Fruit fly (Drosophila melanogaster) whole organism, embryonic: ENCODE results near the gene GluProRS.

Source experiments
- Atf-2 ChIP-seq: fragments of 200-800 bp; sonication (Bioruptor generic); optimal IDR thresholded peaks from 2 replicates; lab custom pipeline; 2016; ENCODE audit warnings: missing biosample characterization, missing genetic modification characterization
- Blimp-1 ChIP-seq: fragments of 200-800 bp; sonication (Bioruptor generic); optimal IDR thresholded peaks from 3 replicates; lab custom pipeline; 2018; ENCODE audit warnings: missing biosample characterization, missing genetic modification characterization, mild to moderate bottlenecking, moderate library complexity, missing genetic modification reagents
- BtbVII ChIP-seq: fragments of 200-800 bp; sonication (Bioruptor generic); optimal IDR thresholded peaks from 3 replicates; lab custom pipeline; 2017; ENCODE audit warnings: missing biosample characterization, mild to moderate bottlenecking, missing genetic modification characterization
- CG15514 ChIP-seq: fragments of 200-800 bp; sonication (Bioruptor generic); optimal IDR thresholded peaks from 3 replicates; lab custom pipeline; 2017; ENCODE audit warnings: missing biosample characterization, missing genetic modification characterization, mild to moderate bottlenecking, moderate library complexity, missing genetic modification reagents
- CG17186 ChIP-seq: fragments of 200-800 bp; sonication (Bioruptor generic); optimal IDR thresholded peaks from 3 replicates; lab custom pipeline; 2017; ENCODE audit warnings: missing biosample characterization, missing genetic modification reagents, missing genetic modification characterization
- CG18619 ChIP-seq: fragments of 200-800 bp; sonication (Bioruptor generic); optimal IDR thresholded peaks from 3 replicates; lab custom pipeline; 2017; ENCODE audit warnings: missing biosample characterization, mild to moderate bottlenecking, missing genetic modification characterization
- CG2875 ChIP-seq: fragments of 200-800 bp; sonication (Bioruptor generic); optimal IDR thresholded peaks from 2 replicates; lab custom pipeline; 2017; ENCODE audit warnings: missing biosample characterization, mild to moderate bottlenecking, missing genetic modification characterization, missing genetic modification reagents
- CG3163 ChIP-seq: fragments of 200-800 bp; sonication (Bioruptor generic); optimal IDR thresholded peaks from 3 replicates; lab custom pipeline; 2016; ENCODE audit warnings: missing biosample characterization, missing genetic modification characterization
- CG32767 ChIP-seq: fragments of 200-800 bp; sonication (Bioruptor generic); IDR thresholded peaks from 2 replicates; pipeline ENCODE4 v1.3.6; 2022; ENCODE audit warnings: missing biosample characterization, missing genetic modification characterization
- CG34224 ChIP-seq: fragments of 200-800 bp; sonication (Bioruptor generic); IDR thresholded peaks from 3 replicates; pipeline ENCODE4 v1.3.6; 2022; ENCODE audit warnings: missing biosample characterization, missing genetic modification characterization; ENCODE audit not compliant: partially characterized antibody
- CG3726 ChIP-seq: fragments of 200-800 bp; sonication (Bioruptor generic); IDR thresholded peaks from 3 replicates; pipeline ENCODE4, ENCODE4 v1.3.6; 2022; ENCODE audit warnings: missing biosample characterization, missing genetic modification characterization
- CG3847 ChIP-seq: fragments of 200-800 bp; sonication (Bioruptor generic); IDR thresholded peaks from 2 replicates; pipeline ENCODE4 v1.3.6; 2022; ENCODE audit warnings: missing biosample characterization, missing genetic modification characterization
- CG4282 ChIP-seq: fragments of 200-800 bp; sonication (Bioruptor generic); optimal IDR thresholded peaks from 2 replicates; lab custom pipeline; 2016; ENCODE audit warnings: missing biosample characterization, missing genetic modification characterization
- CG4730 ChIP-seq: fragments of 200-800 bp; sonication (Bioruptor generic); IDR thresholded peaks from 2 replicates; pipeline ENCODE4 v1.3.6; 2022; ENCODE audit warnings: missing biosample characterization, missing genetic modification characterization
- Chrac-16 ChIP-seq: fragments of 200-800 bp; sonication (Bioruptor generic); optimal IDR thresholded peaks from 3 replicates; lab custom pipeline; 2016; ENCODE audit warnings: missing biosample characterization, missing genetic modification characterization
- Dad ChIP-seq: fragments of 200-800 bp; sonication (Bioruptor generic); optimal IDR thresholded peaks from 3 replicates; lab custom pipeline; 2016; ENCODE audit warnings: missing biosample characterization, missing genetic modification characterization
- Dek ChIP-seq: fragments of 200-800 bp; sonication (Bioruptor generic); optimal IDR thresholded peaks from 3 replicates; lab custom pipeline; 2019; ENCODE audit warnings: missing biosample characterization, mild to moderate bottlenecking, missing genetic modification characterization, moderate library complexity
- Dip2 ChIP-seq: fragments of 200-800 bp; sonication (Bioruptor generic); IDR thresholded peaks from 2 replicates; pipeline ENCODE4 v1.3.6; 2022; ENCODE audit warnings: missing biosample characterization, missing genetic modification characterization
- Dll ChIP-seq: fragments of 200-800 bp; sonication (Bioruptor generic); IDR thresholded peaks from 4 replicates; pipeline ENCODE4 v1.3.6; 2022; ENCODE audit warnings: missing biosample characterization, missing genetic modification characterization; ENCODE audit not compliant: partially characterized antibody
- Elba2 ChIP-seq: fragments of 200-800 bp; sonication (Bioruptor generic); optimal IDR thresholded peaks from 3 replicates; lab custom pipeline; 2016; ENCODE audit warnings: missing biosample characterization, missing genetic modification characterization
- Fer1 ChIP-seq: fragments of 200-800 bp; sonication (Bioruptor generic); optimal IDR thresholded peaks from 2 replicates; lab custom pipeline; 2017; ENCODE audit warnings: missing biosample characterization, mild to moderate bottlenecking, missing genetic modification characterization
- Fer2 ChIP-seq: fragments of 200-800 bp; sonication (Bioruptor generic); optimal IDR thresholded peaks from 2 replicates; lab custom pipeline; 2018; ENCODE audit warnings: missing biosample characterization, mild to moderate bottlenecking, missing genetic modification characterization, moderate library complexity
- Hr39 ChIP-seq: fragments of >200 bp; optimal IDR thresholded peaks from 2 replicates; lab custom pipeline; 2017
- NC2α ChIP-seq: fragments of 200-800 bp; sonication (Bioruptor generic); optimal IDR thresholded peaks from 2 replicates; lab custom pipeline; 2016; ENCODE audit warnings: missing biosample characterization, missing genetic modification characterization
- Six4 ChIP-seq: fragments of 200-800 bp; sonication (Bioruptor generic); optimal IDR thresholded peaks from 2 replicates; lab custom pipeline; 2016; ENCODE audit warnings: missing biosample characterization, missing genetic modification characterization
- Sry-β ChIP-seq: fragments of 200-800 bp; sonication (Bioruptor generic); optimal IDR thresholded peaks from 2 replicates; lab custom pipeline; 2018; ENCODE audit warnings: missing biosample characterization, mild to moderate bottlenecking, missing genetic modification characterization, moderate library complexity
- Stat92E ChIP-seq, 3 experiments: fragments of >200 bp in 2 of 3; fragments of 200-800 bp in 1 of 3; sonication (Bioruptor generic) in 1 of 3; optimal IDR thresholded peaks; 2 replicates each; lab custom pipeline; 2017 to 2019; ENCODE audit warnings: missing biosample characterization in 3 of 3, missing genetic modification characterization in 3 of 3, mild to moderate bottlenecking in 1 of 3, moderate library complexity in 1 of 3
- Taf1 ChIP-seq: fragments of 200-800 bp; sonication (Bioruptor generic); IDR thresholded peaks from 2 replicates; pipeline ENCODE4 v1.3.6; 2022; ENCODE audit warnings: missing biosample characterization, missing genetic modification characterization
- ac ChIP-seq: fragments of 200-800 bp; sonication (Bioruptor generic); optimal IDR thresholded peaks from 3 replicates; lab custom pipeline; 2017; ENCODE audit warnings: missing biosample characterization, mild to moderate bottlenecking, missing genetic modification characterization
- crol ChIP-seq: fragments of 200-800 bp; sonication (Bioruptor generic); IDR thresholded peaks from 2 replicates; pipeline ENCODE4 v1.3.6; 2022; ENCODE audit warnings: missing biosample characterization, missing genetic modification characterization
- disco-r ChIP-seq: fragments of 200-800 bp; sonication (Bioruptor generic); optimal IDR thresholded peaks from 2 replicates; lab custom pipeline; 2016; ENCODE audit warnings: missing biosample characterization, missing genetic modification characterization
- fd64A ChIP-seq: fragments of 200-800 bp; sonication (Bioruptor generic); optimal IDR thresholded peaks from 3 replicates; lab custom pipeline; 2018; ENCODE audit warnings: missing biosample characterization, mild to moderate bottlenecking, missing genetic modification characterization
- hth ChIP-seq: fragments of >200 bp; optimal IDR thresholded peaks from 2 replicates; lab custom pipeline; 2017; ENCODE audit warnings: inconsistent platforms
- ind ChIP-seq: fragments of 200-800 bp; sonication (Bioruptor generic); optimal IDR thresholded peaks from 3 replicates; lab custom pipeline; 2016; ENCODE audit warnings: missing biosample characterization, missing genetic modification characterization
- lola ChIP-seq, 3 experiments: fragments of >200 bp in 2 of 3; fragments of 200-800 bp in 1 of 3; sonication (Bioruptor generic) in 1 of 3; optimal IDR thresholded peaks; 2 replicates each; lab custom pipeline; 2017 to 2019; ENCODE audit warnings: missing biosample characterization in 3 of 3, missing genetic modification characterization in 3 of 3, mild to moderate bottlenecking in 1 of 3, moderate library complexity in 1 of 3
- luna ChIP-seq: fragments of 200-800 bp; sonication (Bioruptor generic); optimal IDR thresholded peaks from 2 replicates; lab custom pipeline; 2016; ENCODE audit warnings: missing biosample characterization, missing genetic modification characterization
- maf-S ChIP-seq: fragments of 200-800 bp; sonication (Bioruptor generic); optimal IDR thresholded peaks from 2 replicates; lab custom pipeline; 2016; ENCODE audit warnings: missing biosample characterization, missing genetic modification characterization
- mirr ChIP-seq: fragments of 200-800 bp; sonication (Bioruptor generic); optimal IDR thresholded peaks from 3 replicates; lab custom pipeline; 2018; ENCODE audit warnings: missing biosample characterization, mild to moderate bottlenecking, missing genetic modification characterization
- pan ChIP-seq, 4 experiments: fragments of >200 bp in 3 of 4; fragments of 200-800 bp in 1 of 4; sonication (Bioruptor generic) in 1 of 4; optimal IDR thresholded peaks in 3 of 4; IDR thresholded peaks in 1 of 4; 2 replicates each; pipeline versions ENCODE4 v1.3.6 to Lab custom; 2017 to 2022; ENCODE audit warnings: missing biosample characterization in 2 of 4, missing genetic modification characterization in 2 of 4, mixed read lengths in 1 of 4
- scrt ChIP-seq: fragments of 200-800 bp; sonication (Bioruptor generic); optimal IDR thresholded peaks from 2 replicates; lab custom pipeline; 2018; ENCODE audit warnings: missing biosample characterization, mild to moderate bottlenecking, missing genetic modification characterization, moderate library complexity
- slbo ChIP-seq: fragments of 200-800 bp; sonication (Bioruptor generic); IDR thresholded peaks from 2 replicates; pipeline ENCODE4 v1.3.6; 2022; ENCODE audit warnings: missing biosample characterization, missing genetic modification characterization
- slou ChIP-seq: fragments of 200-800 bp; sonication (Bioruptor generic); optimal IDR thresholded peaks from 3 replicates; lab custom pipeline; 2016; ENCODE audit warnings: missing biosample characterization, missing genetic modification characterization
- ssp ChIP-seq: fragments of 200-800 bp; sonication (Bioruptor generic); IDR thresholded peaks from 2 replicates; pipeline ENCODE4 v1.3.6; 2022; ENCODE audit warnings: missing biosample characterization, missing genetic modification characterization
- stc ChIP-seq: fragments of 200-800 bp; sonication (Bioruptor generic); IDR thresholded peaks from 2 replicates; pipeline ENCODE4 v1.3.6; 2022; ENCODE audit warnings: missing biosample characterization, missing genetic modification characterization
- stwl ChIP-seq: fragments of 200-800 bp; sonication (Bioruptor generic); optimal IDR thresholded peaks from 3 replicates; lab custom pipeline; 2018; ENCODE audit warnings: missing biosample characterization, mild to moderate bottlenecking, missing genetic modification characterization, moderate library complexity
- tgo ChIP-seq: fragments of 200-800 bp; sonication (Bioruptor generic); IDR thresholded peaks from 3 replicates; pipeline ENCODE4 v1.3.6; 2022; ENCODE audit warnings: missing biosample characterization, missing genetic modification characterization
- zen ChIP-seq: fragments of 200-800 bp; sonication (Bioruptor generic); optimal IDR thresholded peaks from 3 replicates; lab custom pipeline; 2018; ENCODE audit warnings: missing biosample characterization, mild to moderate bottlenecking, missing genetic modification characterization, moderate library complexity

The GluProRS gene

DNA sequence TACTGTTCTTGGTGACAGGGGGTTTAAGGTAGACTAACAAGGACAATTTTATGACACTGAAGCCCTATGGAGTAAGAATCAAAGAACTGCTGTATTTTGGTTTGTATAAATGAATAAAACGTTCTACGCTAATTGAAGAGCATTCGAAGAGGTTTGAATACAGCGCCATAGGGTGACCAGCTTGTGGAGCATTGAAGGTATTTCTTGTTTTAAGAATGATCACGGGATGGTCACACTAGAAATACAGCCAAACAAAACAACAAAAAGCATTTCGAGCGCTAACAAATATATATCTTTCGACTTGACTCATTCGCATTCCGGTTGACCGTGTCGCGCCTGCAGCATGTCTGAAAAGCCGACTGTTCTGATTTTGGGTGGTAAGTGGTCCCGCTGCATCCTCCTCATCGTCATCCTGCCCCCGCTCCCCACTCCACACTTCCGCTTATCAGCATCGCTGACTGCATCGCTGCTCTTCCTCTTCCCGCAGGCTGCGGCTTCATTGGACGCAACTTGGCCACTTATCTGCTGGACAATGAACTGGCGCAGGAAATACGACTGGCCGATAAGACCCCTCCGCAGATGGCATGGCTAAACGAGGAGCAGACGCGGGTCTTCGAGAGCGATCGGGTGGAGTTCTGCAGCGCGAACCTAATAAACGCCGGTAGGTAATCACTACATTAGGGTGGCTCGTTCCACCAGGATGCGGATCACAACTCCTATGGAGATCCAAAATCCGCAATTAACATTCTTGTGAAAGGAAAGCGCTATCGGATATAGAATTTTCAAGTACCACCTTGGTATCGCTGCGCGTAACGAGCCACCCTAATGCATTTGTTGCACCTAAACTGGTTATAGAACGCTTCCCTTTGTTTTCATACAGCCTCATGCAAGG is 24.3 kb downstream of the GluProRS start, which contains the start of gene CG5854 (continued):
- TF ChIP-seq Sry-β (GFP tag; lab: Kevin White, UChicago): no peak
- peak; percentile 82 for TF ChIP-seq stc
- TF ChIP-seq ind: peak; percentile 73
- no peak for TF ChIP-seq ac
- TF ChIP-seq Dad (GFP tag; lab: Kevin White, UChicago): peak; percentile 55
- no peak for TF ChIP-seq pan (optimal IDR thresholded peaks at IDR 0.05; lab: Kevin White, UChicago)
- TF ChIP-seq pan (GFP tag; optimal IDR thresholded peaks at IDR 0.05 in 1 of 2, IDR thresholded peaks at IDR 0.05 in 1 of 2): peak in 1 of 2 experiments; percentile 83
- peak; percentile 78 for TF ChIP-seq crol
- TF ChIP-seq Atf-2 (GFP tag; lab: Kevin White, UChicago): peak; percentile 68
- no peak for TF ChIP-seq mirr (GFP tag; lab: Kevin White, UChicago)
- no peak for TF ChIP-seq Hr39 (lab: Kevin White, UChicago)
- peak in 1 of 3 experiments; percentile 79 for TF ChIP-seq lola (GFP tag; optimal IDR thresholded peaks at IDR 0.05; lab: Kevin White, UChicago)
- peak; percentile 53 for TF ChIP-seq CG18619 (GFP tag; lab: Kevin White, UChicago)
- peak; percentile 65 for TF ChIP-seq slbo
- TF ChIP-seq CG15514 (GFP tag; lab: Kevin White, UChicago): peak; percentile 68
- peak; percentile 36 for TF ChIP-seq stwl (tag; lab: Kevin White, UChicago)
- peak; percentile 23 for TF ChIP-seq CG3163
- peak; percentile 68 for TF ChIP-seq NC2α (GFP tag; lab: Kevin White, UChicago)
- TF ChIP-seq Fer2 (tag; lab: Kevin White, UChicago): no peak
- TF ChIP-seq Six4 (GFP tag; lab: Kevin White, UChicago): peak; percentile 68
- TF ChIP-seq CG3847 (GFP tag; lab: Robert Waterston, UW): peak; percentile 94
- peak; percentile 22 for TF ChIP-seq Dek (tag; lab: Kevin White, UChicago)
- TF ChIP-seq CG17186 (GFP tag; lab: Kevin White, UChicago): peak; percentile 11
- peak; percentile 49; the same call in 1 of the 2 replicates for TF ChIP-seq ssp (GFP tag; lab: Robert Waterston, UW)
- no peak for TF ChIP-seq scrt (GFP tag; lab: Kevin White, UChicago)
- TF ChIP-seq tgo (GFP tag; lab: Robert Waterston, UW): peak; percentile 66
- peak; percentile 53 for TF ChIP-seq fd64A (GFP tag; lab: Kevin White, UChicago)
- TF ChIP-seq Chrac-16 (GFP tag; lab: Kevin White, UChicago): peak; percentile 64
- peak; percentile 70; the same call in 1 of the 3 replicates for TF ChIP-seq CG3726 (GFP tag; lab: Robert Waterston, UW)
- TF ChIP-seq BtbVII: peak; percentile 76
- peak; percentile 42 for TF ChIP-seq maf-S (GFP tag; lab: Kevin White, UChicago)
- peak; percentile 40; the same call in 1 of the 2 replicates for TF ChIP-seq CG4730 (GFP tag; lab: Robert Waterston, UW)
- TF ChIP-seq Elba2: no peak
- TF ChIP-seq slou (GFP tag; lab: Kevin White, UChicago): no peak
- TF ChIP-seq Fer1 (GFP tag; lab: Kevin White, UChicago): peak; percentile 64
- TF ChIP-seq CG32767: 0 out of 2 replicates have a peak, but pooled peaks have one; percentile 42
- TF ChIP-seq CG4282: peak; percentile 60
- TF ChIP-seq CG2875 (GFP tag; lab: Kevin White, UChicago): peak; percentile 74
- no peak for TF ChIP-seq Dip2 (GFP tag; lab: Robert Waterston, UW)
- peak; percentile 37 for TF ChIP-seq disco-r
- TF ChIP-seq Stat92E (GFP tag; optimal IDR thresholded peaks at IDR 0.05; lab: Kevin White, UChicago): peak in 1 of 3 experiments; percentile 74
- TF ChIP-seq zen (tag; lab: Kevin White, UChicago): peak; percentile 11
- TF ChIP-seq hth (lab: Kevin White, UChicago): no peak
- peak; percentile 75 for TF ChIP-seq Blimp-1 (GFP tag; lab: Kevin White, UChicago)
- peak; percentile 43; the same call in 1 of the 4 replicates for TF ChIP-seq Dll (GFP tag; lab: Robert Waterston, UW)
- 0 out of 2 replicates have a peak, but pooled peaks have one; percentile 16 for TF ChIP-seq Taf1 (GFP tag; lab: Robert Waterston, UW)
- TF ChIP-seq luna (GFP tag; lab: Kevin White, UChicago): peak; percentile 50
- no peak for TF ChIP-seq CG34224 (GFP tag; lab: Robert Waterston, UW)
